Worm (Caenorhabditis elegans): ENCODE results near the gene rcs-1.

rcs-1 gene

DNA sequence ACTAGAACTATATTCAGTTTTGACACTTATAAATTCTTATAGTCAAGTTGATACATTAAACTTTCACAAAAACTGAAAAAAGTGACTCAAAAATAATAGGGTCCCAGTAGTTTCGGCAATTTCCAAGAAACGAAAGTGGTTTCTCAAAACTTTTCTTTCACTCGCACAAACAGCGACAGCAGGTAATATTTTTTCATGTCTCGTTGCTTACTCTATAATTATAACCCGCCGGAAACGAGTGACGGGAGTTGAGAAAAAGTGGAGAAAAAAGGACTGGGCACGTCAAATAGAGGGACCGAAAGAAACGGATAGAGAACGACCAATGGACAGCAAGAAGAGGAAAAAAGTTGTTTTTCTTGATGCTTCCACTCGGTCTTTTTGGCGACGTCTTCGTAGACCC is 28.4 kb downstream of the rcs-1 start:
- TF ChIP-seq ceh-43 (GFP tag; optimal IDR thresholded peaks at IDR 0.05) (no peak), ham-2 (GFP tag; optimal IDR thresholded peaks at IDR 0.05) (no peak), blmp-1 (tag; optimal IDR thresholded peaks at IDR 0.05) (no peak), mab-5 (tag; optimal IDR thresholded peaks at IDR 0.05) (no peak), tbx-8 (GFP tag; optimal IDR thresholded peaks at IDR 0.05) (no peak), nhr-12 (tag; optimal IDR thresholded peaks at IDR 0.05) (no peak), mls-2 (tag; optimal IDR thresholded peaks at IDR 0.05) (no peak)

DNA sequence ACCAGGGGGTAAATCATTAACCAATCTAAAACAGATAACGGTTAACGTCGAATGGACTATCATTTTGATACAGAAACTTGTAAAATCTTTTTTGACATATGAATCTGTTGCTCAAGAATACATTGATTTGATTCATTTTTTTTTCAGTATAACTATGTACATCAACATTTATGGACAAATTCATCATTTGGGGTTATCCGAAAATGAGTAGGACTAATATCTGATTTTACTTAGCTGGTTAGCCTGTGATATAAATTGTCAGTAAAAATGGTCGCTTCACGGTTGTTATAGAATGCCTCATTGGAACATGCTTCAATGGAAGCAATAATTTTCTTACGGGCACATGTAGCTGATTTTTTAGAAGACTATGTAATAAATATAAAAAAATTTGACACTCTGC is 30.7 kb downstream of the rcs-1 start:
- TF ChIP-seq hlh-1 (tag; optimal IDR thresholded peaks at IDR 0.05) (no peak), lin-32 (GFP tag; optimal IDR thresholded peaks at IDR 0.05) (no peak), zip-8 (tag; optimal IDR thresholded peaks at IDR 0.05) (no peak), drap-1 (GFP tag; optimal IDR thresholded peaks at IDR 0.05) (no peak), M03D4.4 (tag; optimal IDR thresholded peaks at IDR 0.05) (no peak), elt-1 (tag; optimal IDR thresholded peaks at IDR 0.05; ENCODE audit: borderline replicate concordance, insufficient read depth) (no peak), snpc-4 (tag; optimal IDR thresholded peaks at IDR 0.05) (no peak), elt-3 (tag; optimal IDR thresholded peaks at IDR 0.05) (no peak), unc-39 (tag; optimal IDR thresholded peaks at IDR 0.05) (no peak), unc-62 (GFP tag; optimal IDR thresholded peaks at IDR 0.05) (no peak), ces-1 (GFP tag; optimal IDR thresholded peaks at IDR 0.05) (no peak), mab-5 (tag; optimal IDR thresholded peaks at IDR 0.05) (no peak), ham-2 (GFP tag; optimal IDR thresholded peaks at IDR 0.05) (no peak), ceh-83 (GFP tag; optimal IDR thresholded peaks at IDR 0.05) (no peak), nhr-2 (tag; optimal IDR thresholded peaks at IDR 0.05) (no peak), pha-4 (tag; optimal IDR thresholded peaks at IDR 0.05) (no peak), sem-2 (GFP tag; optimal IDR thresholded peaks at IDR 0.05) (no peak), nhr-237 (tag; optimal IDR thresholded peaks at IDR 0.05) (no peak)

DNA sequence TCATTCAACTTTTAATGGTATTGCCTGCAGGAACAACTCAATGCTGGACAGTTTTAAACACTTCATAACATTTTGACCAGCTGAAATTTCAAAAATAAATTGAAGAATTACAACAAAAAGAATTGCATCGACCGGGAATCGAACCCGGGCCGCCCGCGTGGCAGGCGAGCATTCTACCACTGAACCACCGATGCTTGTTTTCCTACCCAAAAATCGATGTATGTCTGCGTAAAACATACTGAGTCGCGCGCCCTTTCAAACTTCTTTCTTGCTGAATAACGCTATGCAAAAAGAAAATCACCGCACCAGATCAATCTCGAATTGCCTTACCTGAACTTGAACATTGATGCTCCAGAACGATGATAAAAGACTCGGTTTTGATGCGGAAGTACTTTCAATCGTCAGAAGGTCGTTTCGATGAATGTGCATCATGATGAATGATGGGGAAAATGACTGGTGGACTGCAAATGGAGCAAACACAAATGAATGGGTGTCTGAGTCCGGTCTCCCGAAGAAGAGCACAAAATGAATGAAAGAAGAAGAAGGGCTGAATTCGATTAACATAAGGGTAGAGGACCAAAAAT is 31.5 kb downstream of the rcs-1 start, which contains the start of gene R04E5.7:
Gene R04E5.7, minus strand, starts transcription at position 564 of the 584 bp plus-strand sequence.
- TF ChIP-seq ceh-39 (tag; optimal IDR thresholded peaks at IDR 0.05) (no peak), unc-62 (GFP tag; optimal IDR thresholded peaks at IDR 0.05) (no peak), cnd-1 (tag; optimal IDR thresholded peaks at IDR 0.05) (peak; percentile 17), snpc-4 (tag; optimal IDR thresholded peaks at IDR 0.05) (no peak), mab-5 (tag; optimal IDR thresholded peaks at IDR 0.05) (no peak), nhr-2 (tag; optimal IDR thresholded peaks at IDR 0.05) (no peak), M03D4.4 (tag; optimal IDR thresholded peaks at IDR 0.05) (no peak), ceh-43 (GFP tag; optimal IDR thresholded peaks at IDR 0.05) (no peak), hlh-1 (tag; optimal IDR thresholded peaks at IDR 0.05) (no peak), nhr-28 (tag; optimal IDR thresholded peaks at IDR 0.05) (no peak), blmp-1 (tag; optimal IDR thresholded peaks at IDR 0.05) (no peak), bed-3 (GFP tag; optimal IDR thresholded peaks at IDR 0.05) (no peak), unc-39 (tag; optimal IDR thresholded peaks at IDR 0.05) (no peak), lin-13 (tag; optimal IDR thresholded peaks at IDR 0.05) (no peak), tbx-8 (GFP tag; optimal IDR thresholded peaks at IDR 0.05) (no peak), unc-120 (tag; optimal IDR thresholded peaks at IDR 0.05; ENCODE audit: poor library complexity, severe bottlenecking) (no peak), nhr-237 (tag; optimal IDR thresholded peaks at IDR 0.05) (no peak), sem-2 (GFP tag; optimal IDR thresholded peaks at IDR 0.05) (peak; percentile 19), elt-1 (tag; optimal IDR thresholded peaks at IDR 0.05; ENCODE audit: borderline replicate concordance, insufficient read depth) (no peak), mep-1 (tag; optimal IDR thresholded peaks at IDR 0.05) (no peak), ceh-83 (GFP tag; optimal IDR thresholded peaks at IDR 0.05) (peak; percentile 50), sptf-1 (tag; optimal IDR thresholded peaks at IDR 0.05) (no peak), nhr-12 (tag; optimal IDR thresholded peaks at IDR 0.05) (no peak), flh-1 (GFP tag; optimal IDR thresholded peaks at IDR 0.05) (no peak), zip-8 (tag; optimal IDR thresholded peaks at IDR 0.05) (no peak), lsy-2 (tag; optimal IDR thresholded peaks at IDR 0.05) (no peak), nhr-76 (tag; optimal IDR thresholded peaks at IDR 0.05) (no peak), pha-4 (tag; optimal IDR thresholded peaks at IDR 0.05) (no peak), mls-2 (tag; optimal IDR thresholded peaks at IDR 0.05) (no peak), ces-1 (GFP tag; optimal IDR thresholded peaks at IDR 0.05) (peak; percentile 32), ztf-11 (tag; optimal IDR thresholded peaks at IDR 0.05) (no peak), ham-2 (GFP tag; optimal IDR thresholded peaks at IDR 0.05) (no peak), elt-3 (tag; optimal IDR thresholded peaks at IDR 0.05) (no peak)
